Fruit fly (Drosophila melanogaster): Measurements from ENCODE around the gene Pa1.

The Pa1 gene

DNA sequence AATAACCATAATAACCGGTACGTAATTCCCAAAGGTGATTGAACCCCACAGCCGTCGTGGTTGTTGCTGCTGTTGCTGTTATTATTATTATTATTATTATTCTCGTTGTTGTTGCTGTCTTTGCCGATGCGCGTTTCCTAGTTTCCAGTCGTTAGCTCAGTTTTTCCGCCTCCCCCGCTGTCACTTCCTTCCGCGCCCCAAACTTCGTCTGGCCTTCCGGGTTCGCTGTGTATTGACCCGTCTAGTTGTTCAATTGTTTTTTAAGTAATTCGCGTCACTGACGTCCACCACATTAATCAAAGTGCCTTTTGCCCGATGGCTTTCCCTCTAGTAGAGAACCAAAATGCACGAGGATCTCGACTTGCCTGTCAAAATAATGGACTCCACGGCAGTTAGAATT, 12.6 kb downstream of the Pa1 start:
- TF ChIP-seq psq (optimal IDR thresholded peaks at IDR 0.05) (no peak), Sin3A (optimal IDR thresholded peaks at IDR 0.05) (no peak), insv (optimal IDR thresholded peaks at IDR 0.05) (no peak), ttk (optimal IDR thresholded peaks at IDR 0.05) (no peak), Myc (optimal IDR thresholded peaks at IDR 0.05) (no peak)

- TF ChIP-seq Myc (optimal IDR thresholded peaks at IDR 0.05) (no peak), Sin3A (optimal IDR thresholded peaks at IDR 0.05) (no peak), psq (optimal IDR thresholded peaks at IDR 0.05) (no peak), ttk (optimal IDR thresholded peaks at IDR 0.05) (no peak), insv (optimal IDR thresholded peaks at IDR 0.05) (no peak), h (optimal IDR thresholded peaks at IDR 0.05) (no peak)
Observed at dm6 chrX:11372764-11373712, 14.0 kb downstream of the Pa1 start.

- TF ChIP-seq Myc (optimal IDR thresholded peaks at IDR 0.05) (no peak), Sin3A (optimal IDR thresholded peaks at IDR 0.05) (no peak), insv (optimal IDR thresholded peaks at IDR 0.05) (no peak), ttk (optimal IDR thresholded peaks at IDR 0.05) (no peak), h (optimal IDR thresholded peaks at IDR 0.05) (no peak), psq (optimal IDR thresholded peaks at IDR 0.05) (no peak)
Observed at dm6 chrX:11374320-11374719, 15.3 kb downstream of the Pa1 start.

dm6 chrX:11378388-11378787, 19.4 kb downstream of the Pa1 start:
- TF ChIP-seq Sin3A (optimal IDR thresholded peaks at IDR 0.05) (no peak), Myc (optimal IDR thresholded peaks at IDR 0.05) (no peak)

dm6 chrX:11379139-11379538, 20.1 kb downstream of the Pa1 start:
- TF ChIP-seq ttk (optimal IDR thresholded peaks at IDR 0.05) (no peak), insv (optimal IDR thresholded peaks at IDR 0.05) (no peak)

DNA sequence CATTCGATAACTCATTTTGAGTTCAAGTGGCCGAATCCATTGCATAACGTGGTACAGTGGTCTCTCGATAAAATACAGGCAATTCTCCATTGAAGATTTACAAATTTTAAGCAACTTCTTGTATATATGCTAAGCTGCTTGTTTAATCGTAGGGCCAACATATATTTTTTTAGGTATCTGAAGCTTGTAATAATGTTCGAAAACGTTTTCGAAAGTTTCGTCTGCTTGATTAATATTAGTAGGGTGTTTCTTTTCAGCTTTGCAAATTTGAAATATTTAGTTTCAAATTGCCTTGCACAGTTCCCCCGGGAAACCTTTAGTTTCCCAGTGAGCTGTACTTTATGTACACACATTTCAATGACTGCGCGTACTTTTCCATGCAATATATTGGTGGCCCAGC, 20.7 kb downstream of the Pa1 start:
- TF ChIP-seq Sin3A (optimal IDR thresholded peaks at IDR 0.05) (no peak), insv (optimal IDR thresholded peaks at IDR 0.05) (no peak), Myc (optimal IDR thresholded peaks at IDR 0.05) (no peak), psq (optimal IDR thresholded peaks at IDR 0.05) (no peak), ttk (optimal IDR thresholded peaks at IDR 0.05) (no peak)

DNA sequence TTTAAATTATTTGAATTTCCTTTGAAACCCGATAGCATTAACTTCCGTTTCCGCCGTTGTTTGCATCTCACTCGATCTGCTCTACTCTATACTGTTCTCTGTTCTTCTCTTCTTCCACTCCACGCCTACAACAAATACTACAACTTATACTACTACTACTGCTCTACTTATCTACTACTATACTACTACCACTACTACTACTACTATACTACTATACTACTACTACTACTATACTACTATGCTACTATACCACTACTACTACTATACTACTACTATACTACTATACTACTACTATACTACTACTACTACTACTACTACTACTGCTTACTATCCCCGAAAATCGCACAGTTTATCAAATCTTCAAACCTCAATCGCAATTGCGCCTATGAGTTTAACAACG, 23.6 kb downstream of the Pa1 start:
- TF ChIP-seq ttk (optimal IDR thresholded peaks at IDR 0.05) (no peak), psq (optimal IDR thresholded peaks at IDR 0.05) (no peak), insv (optimal IDR thresholded peaks at IDR 0.05) (no peak), Myc (optimal IDR thresholded peaks at IDR 0.05) (no peak), h (optimal IDR thresholded peaks at IDR 0.05) (no peak), Sin3A (optimal IDR thresholded peaks at IDR 0.05) (no peak)

dm6 chrX:11383530-11383929, 24.5 kb downstream of the Pa1 start:
- TF ChIP-seq h (optimal IDR thresholded peaks at IDR 0.05) (no peak), Sin3A (optimal IDR thresholded peaks at IDR 0.05) (no peak), ttk (optimal IDR thresholded peaks at IDR 0.05) (no peak), psq (optimal IDR thresholded peaks at IDR 0.05) (no peak), insv (optimal IDR thresholded peaks at IDR 0.05) (no peak), Myc (optimal IDR thresholded peaks at IDR 0.05) (no peak)

- TF ChIP-seq Sin3A (optimal IDR thresholded peaks at IDR 0.05) (no peak), Myc (optimal IDR thresholded peaks at IDR 0.05) (no peak), h (optimal IDR thresholded peaks at IDR 0.05) (no peak), ttk (optimal IDR thresholded peaks at IDR 0.05) (no peak), insv (optimal IDR thresholded peaks at IDR 0.05) (no peak), psq (optimal IDR thresholded peaks at IDR 0.05) (no peak)
Observed at dm6 chrX:11384023-11384444, 25.0 kb downstream of the Pa1 start.

DNA sequence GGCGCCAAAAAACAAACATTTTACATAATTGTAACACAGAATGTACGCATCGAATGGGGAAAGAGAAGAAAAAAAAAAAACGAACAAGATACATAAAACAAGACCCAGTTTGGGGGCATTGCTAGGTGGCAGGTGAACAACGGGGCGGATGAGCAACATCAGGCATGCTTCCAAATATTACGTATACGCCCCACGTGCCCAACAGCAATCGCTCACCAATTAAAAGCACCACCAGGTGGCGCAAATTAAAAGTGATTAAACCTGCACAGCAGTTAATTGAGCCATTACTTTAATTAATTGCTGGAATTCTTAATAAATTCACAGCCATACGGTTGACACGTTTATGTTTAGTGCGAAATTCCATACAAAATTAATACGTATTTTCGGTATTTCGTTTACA, 26.5 kb downstream of the Pa1 start:
- TF ChIP-seq insv (optimal IDR thresholded peaks at IDR 0.05), result no peak
- no peak for TF ChIP-seq h (optimal IDR thresholded peaks at IDR 0.05)
- no peak for TF ChIP-seq ttk (optimal IDR thresholded peaks at IDR 0.05)
- no peak for TF ChIP-seq psq (optimal IDR thresholded peaks at IDR 0.05)
- TF ChIP-seq Myc (optimal IDR thresholded peaks at IDR 0.05), result no peak
- TF ChIP-seq Sin3A (optimal IDR thresholded peaks at IDR 0.05), result no peak

DNA sequence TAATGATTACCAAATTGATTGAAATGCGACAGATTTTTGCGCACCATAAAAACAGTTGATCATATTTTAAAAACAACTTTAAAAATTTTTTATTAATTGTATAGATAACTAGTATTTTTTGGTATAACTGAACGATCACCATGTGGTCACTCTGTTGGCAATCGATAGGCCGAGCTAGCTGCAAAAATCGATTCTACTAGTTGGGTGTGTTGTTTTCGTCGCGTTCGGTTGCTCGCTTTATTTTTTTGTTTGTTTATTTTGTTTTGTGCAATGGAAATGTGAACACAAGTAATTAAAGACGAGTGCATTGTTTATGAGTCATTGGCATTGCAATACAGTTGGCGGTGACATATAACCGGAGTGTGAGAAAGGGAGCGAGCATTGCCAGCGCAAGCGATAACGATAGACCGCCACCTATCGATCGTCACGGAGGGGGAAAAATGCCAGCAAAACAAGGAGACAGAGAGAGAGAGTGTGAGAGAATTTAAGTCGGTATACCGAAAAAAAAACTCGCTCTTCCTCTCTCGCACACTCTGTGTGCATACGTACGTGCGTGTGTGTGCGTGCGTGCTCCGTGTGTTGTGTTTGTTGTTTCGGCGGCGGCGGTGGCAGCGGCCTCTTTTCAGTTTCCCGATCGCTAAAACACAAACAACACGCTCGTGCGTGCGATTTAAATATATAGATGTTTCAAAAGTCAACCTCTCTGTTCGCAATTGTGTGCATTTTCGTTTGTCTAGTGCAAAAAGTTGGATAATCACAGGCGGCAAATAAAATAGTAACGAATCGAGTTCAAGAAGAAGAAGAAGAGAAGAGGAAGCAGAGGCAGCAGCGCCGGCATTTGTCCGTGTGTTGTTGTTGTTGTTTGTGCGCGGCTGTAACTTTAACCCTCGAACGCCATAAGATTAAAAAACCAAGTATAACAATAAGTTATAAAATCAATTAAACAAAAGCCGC, 30.7 kb downstream of the Pa1 start:
- TF ChIP-seq psq (optimal IDR thresholded peaks at IDR 0.05) (no peak), h (optimal IDR thresholded peaks at IDR 0.05) (no peak), ttk (optimal IDR thresholded peaks at IDR 0.05) (no peak), Sin3A (optimal IDR thresholded peaks at IDR 0.05) (no peak), Myc (optimal IDR thresholded peaks at IDR 0.05) (no peak), insv (optimal IDR thresholded peaks at IDR 0.05) (no peak)

- TF ChIP-seq Myc (optimal IDR thresholded peaks at IDR 0.05), result no peak
- no peak for TF ChIP-seq psq (optimal IDR thresholded peaks at IDR 0.05)
- TF ChIP-seq Sin3A (optimal IDR thresholded peaks at IDR 0.05), result no peak
- TF ChIP-seq ttk (optimal IDR thresholded peaks at IDR 0.05), result no peak
- no peak for TF ChIP-seq h (optimal IDR thresholded peaks at IDR 0.05)
- no peak for TF ChIP-seq insv (optimal IDR thresholded peaks at IDR 0.05)
Observed at dm6 chrX:11390625-11391363, 31.8 kb downstream of the Pa1 start.

All from Kc167 (cell line).